Fruit fly (Drosophila melanogaster): ENCODE measurements around the gene sni.
A peak's percentile ranks its signal among the peaks of the same experiment; 100 is the strongest.

Gene sni

DNA sequence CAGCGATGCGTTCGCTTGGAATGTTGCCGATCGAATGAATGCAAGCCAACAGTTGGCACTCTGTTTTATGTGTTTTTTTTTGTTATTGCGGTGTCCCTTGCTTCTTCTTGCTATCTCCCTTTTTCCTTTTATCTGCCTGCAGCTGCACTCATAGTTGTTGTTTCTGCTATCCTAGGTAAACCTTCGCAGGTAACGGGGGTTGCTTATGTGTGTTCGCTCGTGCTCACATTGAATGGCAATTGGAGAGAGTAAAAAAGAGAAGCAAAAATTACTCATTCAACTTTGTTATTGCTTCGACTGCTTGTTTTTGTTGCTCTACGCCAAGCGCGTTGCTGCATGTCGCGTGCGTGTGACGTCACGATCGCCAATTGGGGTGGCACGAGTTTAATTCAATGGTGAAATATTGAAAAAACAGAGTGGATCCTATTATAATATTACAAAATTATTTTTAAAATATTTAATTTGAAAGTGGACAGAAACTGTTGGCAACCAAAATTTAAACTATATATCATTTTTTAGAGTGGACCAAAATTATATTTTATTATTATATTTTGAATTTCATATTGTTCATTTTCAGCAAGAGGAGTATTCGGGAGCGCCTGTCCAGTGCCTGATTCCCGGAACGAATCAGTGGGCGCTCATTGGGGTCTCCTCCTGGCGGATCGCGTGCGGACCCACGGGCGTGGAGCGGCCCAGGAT, 27.7 kb upstream of the sni start, which contains the start of gene Corp:
Corp (minus strand) TSS at position 47 of the 699 bp plus-strand sequence.
- TF ChIP-seq CG7045 (GFP tag; optimal IDR thresholded peaks at IDR 0.05) (peak; percentile 54), cic (GFP tag; optimal IDR thresholded peaks at IDR 0.05) (peak; percentile 28), tj (GFP tag; optimal IDR thresholded peaks at IDR 0.05) (peak; percentile 48), Hr96 (GFP tag; optimal IDR thresholded peaks at IDR 0.05) (no peak), Crg-1 (GFP tag; optimal IDR thresholded peaks at IDR 0.05) (no peak), Mnt (GFP tag; optimal IDR thresholded peaks at IDR 0.05) (peak; percentile 36), bab1 (GFP tag; optimal IDR thresholded peaks at IDR 0.05) (peak; percentile 95), CG14711 (tag; optimal IDR thresholded peaks at IDR 0.05) (peak; percentile 75), CG12768 (GFP tag; optimal IDR thresholded peaks at IDR 0.05) (no peak), CG7101 (tag; optimal IDR thresholded peaks at IDR 0.05) (peak; percentile 87), CG11617 (GFP tag; optimal IDR thresholded peaks at IDR 0.05) (peak; percentile 82), ovo (GFP tag; optimal IDR thresholded peaks at IDR 0.05) (peak; percentile 81), CG5204 (GFP tag; optimal IDR thresholded peaks at IDR 0.05) (no peak), CG33017 (tag; optimal IDR thresholded peaks at IDR 0.05) (peak; percentile 64), pad (GFP tag; optimal IDR thresholded peaks at IDR 0.05) (peak; percentile 41)

- TF ChIP-seq Clk (GFP tag; optimal IDR thresholded peaks at IDR 0.05): no peak
- TF ChIP-seq Crg-1 (GFP tag; optimal IDR thresholded peaks at IDR 0.05): no peak
- peak; percentile 28 for TF ChIP-seq bab1 (GFP tag; optimal IDR thresholded peaks at IDR 0.05)
- no peak for TF ChIP-seq kay (GFP tag; ENCODE audit: borderline replicate concordance)
Observed at dm6 chrX:8265261-8265660, 21.4 kb upstream of the sni start.

dm6 chrX:8263236-8263635, 19.4 kb upstream of the sni start:
- TF ChIP-seq bab1 (GFP tag; optimal IDR thresholded peaks at IDR 0.05) (peak; percentile 46), toe (GFP tag; optimal IDR thresholded peaks at IDR 0.05) (no peak)

- TF ChIP-seq kay (GFP tag; ENCODE audit: borderline replicate concordance) (no peak), bab1 (GFP tag; optimal IDR thresholded peaks at IDR 0.05) (peak; percentile 70), CG1620 (GFP tag; optimal IDR thresholded peaks at IDR 0.05) (peak; percentile 27)
Observed at dm6 chrX:8259881-8260280, 16.1 kb upstream of the sni start.

dm6 chrX:8258281-8258802, 14.5 kb upstream of the sni start:
- TF ChIP-seq CG1620 (GFP tag; optimal IDR thresholded peaks at IDR 0.05): no peak
- TF ChIP-seq CG11617 (GFP tag; optimal IDR thresholded peaks at IDR 0.05): no peak
- TF ChIP-seq tj (GFP tag; optimal IDR thresholded peaks at IDR 0.05): peak; percentile 66
- TF ChIP-seq pad (GFP tag; optimal IDR thresholded peaks at IDR 0.05): no peak
- peak; percentile 67 for TF ChIP-seq bab1 (GFP tag; optimal IDR thresholded peaks at IDR 0.05)
- no peak for TF ChIP-seq CG14711 (tag; optimal IDR thresholded peaks at IDR 0.05)

- no peak for TF ChIP-seq CG5204 (GFP tag; optimal IDR thresholded peaks at IDR 0.05)
Observed at dm6 chrX:8254739-8255326, 11.0 kb upstream of the sni start.

DNA sequence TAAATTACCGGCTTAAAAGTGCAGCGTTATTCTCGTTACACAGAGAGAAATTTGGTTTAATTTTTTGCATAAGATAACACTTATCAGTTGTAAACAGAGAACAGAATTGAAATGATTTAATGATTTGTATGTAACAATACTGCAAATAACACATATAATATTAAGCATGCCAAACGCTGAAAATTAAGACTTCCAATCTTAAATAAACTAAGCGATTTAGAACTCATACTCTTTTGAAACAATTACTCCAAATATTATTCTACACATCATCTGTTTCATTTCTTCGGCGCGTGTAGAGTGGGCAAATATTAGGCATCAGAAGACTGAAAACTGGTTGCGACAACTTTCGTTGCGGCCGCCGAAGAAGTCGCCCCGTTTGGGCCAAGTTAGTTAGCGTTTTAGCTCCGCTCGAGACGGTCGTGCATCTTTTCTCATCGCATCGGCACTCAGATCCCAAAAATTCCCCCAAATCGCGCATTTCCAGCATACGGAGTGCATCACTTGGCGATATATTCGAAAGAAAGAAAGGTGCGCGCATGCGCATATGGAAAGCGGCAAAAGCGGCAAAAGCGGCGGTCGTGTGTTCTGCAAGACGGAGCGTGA, 8.6 kb upstream of the sni start, which contains the start of gene CG1632:
CG1632 (plus strand) TSS at position 387 of the 603 bp plus-strand sequence.
- TF ChIP-seq Hr96 (GFP tag; optimal IDR thresholded peaks at IDR 0.05) (no peak), pad (GFP tag; optimal IDR thresholded peaks at IDR 0.05) (no peak), CG12768 (GFP tag; optimal IDR thresholded peaks at IDR 0.05) (no peak), kay (GFP tag; ENCODE audit: borderline replicate concordance) (no peak), Mnt (GFP tag; optimal IDR thresholded peaks at IDR 0.05) (no peak), ovo (GFP tag; optimal IDR thresholded peaks at IDR 0.05) (no peak), bab1 (GFP tag; optimal IDR thresholded peaks at IDR 0.05) (no peak), cic (GFP tag; optimal IDR thresholded peaks at IDR 0.05) (no peak), CG5204 (GFP tag; optimal IDR thresholded peaks at IDR 0.05) (no peak)

Data from whole organism, adult.